Worm (Caenorhabditis elegans) whole organism, early embryonic: ENCODE results near the gene osta-2.
A peak's percentile ranks its signal among the peaks of the same experiment; 100 is the strongest.

Source experiments
- B0310.2 ChIP-seq: sonication (generic microtip); optimal IDR thresholded peaks from 2 replicates; lab custom pipeline; 2016; ENCODE audit warnings: mild to moderate bottlenecking, missing genetic modification characterization, missing compliant biosample characterization
- F13C5.2 ChIP-seq: sonication (generic microtip); optimal IDR thresholded peaks from 2 replicates; lab custom pipeline; 2017; ENCODE audit warnings: mild to moderate bottlenecking, missing genetic modification characterization, inconsistent platforms, missing compliant biosample characterization
- aly-1 ChIP-seq: sonication (generic microtip); optimal IDR thresholded peaks from 2 replicates; lab custom pipeline; 2016; ENCODE audit warnings: missing genetic modification characterization, missing compliant biosample characterization
- ama-1 ChIP-seq: fragments of 150-350 bp; optimal IDR thresholded peaks from 2 replicates; lab custom pipeline; 2014
- ceh-13 ChIP-seq: fragments of 200-800 bp; sonication (Bioruptor generic); optimal IDR thresholded peaks from 2 replicates; lab custom pipeline; 2018; ENCODE audit warnings: mild to moderate bottlenecking, missing genetic modification characterization, missing compliant biosample characterization
- ceh-36 ChIP-seq: sonication (generic microtip); optimal IDR thresholded peaks from 2 replicates; lab custom pipeline; 2016; ENCODE audit warnings: missing genetic modification characterization, inconsistent platforms, missing compliant biosample characterization
- ets-7 ChIP-seq: sonication (generic microtip); optimal IDR thresholded peaks from 2 replicates; lab custom pipeline; 2016; ENCODE audit warnings: missing genotype, missing genetic modification characterization, missing compliant biosample characterization
- flt-1 ChIP-seq: fragments of 200-800 bp; sonication (Bioruptor generic); IDR thresholded peaks from 2 replicates; pipeline ENCODE4 v1.3.6; 2022; ENCODE audit warnings: missing genetic modification characterization, missing compliant biosample characterization
- hmbx-1 ChIP-seq: sonication (generic microtip); optimal IDR thresholded peaks from 2 replicates; lab custom pipeline; 2016; ENCODE audit warnings: mild to moderate bottlenecking, missing genetic modification characterization, missing compliant biosample characterization
- hmg-4 ChIP-seq: fragments of 200-800 bp; sonication (Bioruptor generic); optimal IDR thresholded peaks from 2 replicates; lab custom pipeline; 2018; ENCODE audit warnings: mild to moderate bottlenecking, missing genetic modification characterization, missing compliant biosample characterization
- hnd-1 ChIP-seq: sonication (generic microtip); optimal IDR thresholded peaks from 2 replicates; lab custom pipeline; 2016; ENCODE audit warnings: missing genetic modification characterization, missing compliant biosample characterization
- pes-1 ChIP-seq: fragments of 200-800 bp; sonication (Bioruptor generic); IDR thresholded peaks from 2 replicates; pipeline ENCODE4 v1.3.6; 2022; ENCODE audit warnings: missing genetic modification reagents, missing genetic modification characterization, missing compliant biosample characterization
- scrt-1 ChIP-seq: fragments of 200-800 bp; sonication (Bioruptor generic); IDR thresholded peaks from 2 replicates; pipeline ENCODE4 v1.3.6; 2022; ENCODE audit warnings: missing genetic modification characterization, missing compliant biosample characterization
- sea-1 ChIP-seq: fragments of 200-800 bp; sonication (Bioruptor generic); conservative IDR thresholded peaks from 2 replicates; pipeline ENCODE4 v1.3.6; 2022; ENCODE audit warnings: missing genetic modification characterization, missing compliant biosample characterization
- tbx-11 ChIP-seq: fragments of 200-800 bp; sonication (Bioruptor generic); IDR thresholded peaks from 2 replicates; pipeline ENCODE4 v1.3.6; 2022; ENCODE audit warnings: missing genetic modification characterization, missing compliant biosample characterization
- tbx-37 ChIP-seq: fragments of 200-800 bp; sonication (Bioruptor generic); conservative IDR thresholded peaks from 2 replicates; pipeline ENCODE4 v1.3.6; 2022; ENCODE audit warnings: missing genetic modification reagents, missing genetic modification characterization, missing compliant biosample characterization
- tra-4 ChIP-seq: sonication (generic microtip); optimal IDR thresholded peaks from 2 replicates; lab custom pipeline; 2017; ENCODE audit warnings: missing genetic modification characterization, missing compliant biosample characterization

The osta-2 gene

DNA sequence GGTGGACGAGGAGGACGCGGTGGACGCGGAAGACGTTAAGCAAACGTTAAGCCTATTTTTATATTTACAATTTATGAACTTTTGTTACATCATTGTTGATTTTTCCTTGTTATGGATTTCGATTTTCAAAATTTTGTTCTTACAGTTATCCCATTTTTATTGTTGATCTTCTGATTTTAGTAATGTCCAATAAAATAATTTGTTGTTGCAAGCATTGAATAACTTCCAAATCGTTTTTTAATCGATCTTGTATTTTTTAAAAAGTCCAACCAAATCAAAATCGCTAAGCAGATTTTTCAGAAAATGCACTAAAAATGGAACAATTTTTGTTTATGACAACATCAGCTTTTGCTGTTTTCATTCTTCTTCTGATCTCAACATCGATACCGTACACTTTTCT, 10.3 kb downstream of the osta-2 start, which contains the start of gene zipt-3:
Gene zipt-3 (plus strand): TSS at position 301 of the 400 bp plus-strand sequence.
- TF ChIP-seq ets-7 (tag; lab: Kevin White, UChicago) (no peak), hmbx-1 (tag; lab: Kevin White, UChicago) (no peak), F13C5.2 (tag; lab: Kevin White, UChicago) (no peak), tbx-37 (no peak), aly-1 (tag; lab: Kevin White, UChicago) (no peak), hmg-4 (GFP tag; lab: Kevin White, UChicago) (no peak), flt-1 (GFP tag; lab: Robert Waterston, UW) (no peak), ceh-13 (GFP tag; lab: Kevin White, UChicago) (no peak), hnd-1 (tag; lab: Kevin White, UChicago) (no peak), pes-1 (no peak), ama-1 (lab: Kevin White, UChicago) (no peak), sea-1 (GFP tag; lab: Robert Waterston, UW) (no peak), scrt-1 (no peak), tra-4 (tag; lab: Kevin White, UChicago) (no peak), tbx-11 (GFP tag; lab: Robert Waterston, UW) (no peak), B0310.2 (no peak), ceh-36 (no peak)

DNA sequence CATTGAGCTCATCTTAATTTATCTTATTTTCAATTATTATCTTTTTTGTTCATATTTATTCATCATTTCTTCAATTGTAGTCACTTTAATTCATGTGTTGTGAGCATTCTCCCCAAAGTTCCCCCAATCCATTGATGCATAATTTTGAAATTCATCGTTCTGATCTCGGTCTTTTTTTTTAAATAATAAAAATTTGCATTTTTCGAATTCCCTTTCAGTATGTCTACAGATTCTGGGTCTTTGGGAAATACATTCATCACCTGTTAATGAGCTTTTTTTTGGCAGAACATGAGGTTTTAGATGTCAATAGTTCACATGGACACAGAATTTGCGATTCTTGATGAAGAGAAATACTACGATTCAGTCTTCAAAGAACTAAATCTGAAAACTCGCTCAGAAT, 12.4 kb downstream of the osta-2 start, which contains the start of gene damt-1:
Gene damt-1 (plus strand): TSS at position 301 of the 400 bp plus-strand sequence.
- no peak for TF ChIP-seq tbx-11 (GFP tag; lab: Robert Waterston, UW)
- no peak for TF ChIP-seq tra-4 (tag; lab: Kevin White, UChicago)
- TF ChIP-seq B0310.2: no peak
- TF ChIP-seq tbx-37: no peak

- TF ChIP-seq B0310.2 (no peak), pes-1 (no peak), hmbx-1 (tag; lab: Kevin White, UChicago) (no peak), hmg-4 (GFP tag; lab: Kevin White, UChicago) (no peak), ceh-36 (no peak), hnd-1 (tag; lab: Kevin White, UChicago) (no peak), sea-1 (GFP tag; lab: Robert Waterston, UW) (no peak), tbx-37 (no peak), flt-1 (GFP tag; lab: Robert Waterston, UW) (no peak), ceh-13 (GFP tag; lab: Kevin White, UChicago) (no peak)
These were observed 17.6 kb downstream of the osta-2 start for ce11 chrII:5725094-5725493.

ce11 chrII:5727707-5728106, 20.2 kb downstream of the osta-2 start, which contains the start of gene rab-3:
TSS of gene rab-3 (minus strand) at chrII:5727853.
- TF ChIP-seq hnd-1 (tag; lab: Kevin White, UChicago) (no peak), tbx-11 (GFP tag; lab: Robert Waterston, UW) (no peak), ceh-36 (no peak), tbx-37 (no peak), hmbx-1 (tag; lab: Kevin White, UChicago) (no peak), B0310.2 (no peak), F13C5.2 (tag; lab: Kevin White, UChicago) (no peak)

DNA sequence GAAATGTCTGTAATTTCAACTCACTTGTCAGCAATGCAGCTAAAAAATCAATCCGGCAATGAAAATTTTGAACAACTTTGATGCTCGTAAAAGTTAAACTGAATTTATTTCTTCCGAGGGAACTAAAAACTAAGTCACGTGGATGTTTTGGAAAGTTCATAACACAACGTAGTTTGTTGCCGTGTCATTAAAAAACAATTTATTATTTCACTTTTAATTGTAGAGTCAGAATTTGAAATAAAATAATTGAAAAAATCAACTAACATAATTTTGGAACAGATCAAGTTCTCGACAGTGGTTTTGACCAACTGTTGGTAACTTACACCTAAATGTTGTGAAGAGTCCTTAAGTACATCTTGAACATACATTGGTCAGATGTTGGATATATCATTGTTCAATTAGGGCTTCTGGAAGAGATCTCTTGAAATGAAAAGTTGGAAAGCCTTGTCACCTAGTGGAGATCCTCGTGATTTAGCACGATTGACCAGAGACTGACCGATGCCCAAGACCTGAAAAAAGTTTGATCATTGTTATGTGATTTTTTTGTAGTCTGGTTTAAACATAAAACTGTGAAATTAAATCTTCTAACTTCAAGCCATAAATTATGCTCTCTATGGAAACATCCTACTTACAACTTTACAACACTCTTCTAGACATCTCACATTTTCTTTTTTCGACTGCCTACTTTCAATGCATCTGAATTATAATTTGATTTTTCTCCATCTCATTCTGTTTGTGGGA, 23.0 kb downstream of the osta-2 start, which contains the start of the genes C18A3.7 and C18A3.11:
Gene C18A3.7 (minus strand): TSS at position 101 of the 741 bp plus-strand sequence.
Gene C18A3.11 (plus strand): TSS at position 691 of the 741 bp plus-strand sequence.
- no peak for TF ChIP-seq ets-7 (tag; lab: Kevin White, UChicago)
- no peak for TF ChIP-seq flt-1 (GFP tag; lab: Robert Waterston, UW)
- TF ChIP-seq scrt-1: no peak
- TF ChIP-seq aly-1 (tag; lab: Kevin White, UChicago): no peak
- TF ChIP-seq hmg-4 (GFP tag; lab: Kevin White, UChicago): no peak
- TF ChIP-seq sea-1 (GFP tag; lab: Robert Waterston, UW): no peak
- TF ChIP-seq tbx-11 (GFP tag; lab: Robert Waterston, UW): no peak
- no peak for TF ChIP-seq F13C5.2 (tag; lab: Kevin White, UChicago)
- TF ChIP-seq hmbx-1 (tag; lab: Kevin White, UChicago): no peak
- no peak for TF ChIP-seq B0310.2
- no peak for TF ChIP-seq ama-1 (lab: Kevin White, UChicago)
- no peak for TF ChIP-seq ceh-13 (GFP tag; lab: Kevin White, UChicago)
- no peak for TF ChIP-seq hnd-1 (tag; lab: Kevin White, UChicago)
- no peak for TF ChIP-seq pes-1

- no peak for TF ChIP-seq hmg-4 (GFP tag; lab: Kevin White, UChicago)
- TF ChIP-seq hmbx-1 (tag; lab: Kevin White, UChicago): no peak
- TF ChIP-seq hnd-1 (tag; lab: Kevin White, UChicago): no peak
- no peak for TF ChIP-seq ets-7 (tag; lab: Kevin White, UChicago)
- TF ChIP-seq ceh-13 (GFP tag; lab: Kevin White, UChicago): no peak
- TF ChIP-seq scrt-1: no peak
- TF ChIP-seq tbx-37: no peak
- TF ChIP-seq pes-1: no peak
- no peak for TF ChIP-seq F13C5.2 (tag; lab: Kevin White, UChicago)
- TF ChIP-seq flt-1 (GFP tag; lab: Robert Waterston, UW): no peak
- no peak for TF ChIP-seq tra-4 (tag; lab: Kevin White, UChicago)
- TF ChIP-seq B0310.2: no peak
- TF ChIP-seq tbx-11 (GFP tag; lab: Robert Waterston, UW): no peak
- no peak for TF ChIP-seq aly-1 (tag; lab: Kevin White, UChicago)
- no peak for TF ChIP-seq ama-1 (lab: Kevin White, UChicago)
- no peak for TF ChIP-seq ceh-36
These were observed 27.4 kb downstream of the osta-2 start for ce11 chrII:5734883-5735282.

DNA sequence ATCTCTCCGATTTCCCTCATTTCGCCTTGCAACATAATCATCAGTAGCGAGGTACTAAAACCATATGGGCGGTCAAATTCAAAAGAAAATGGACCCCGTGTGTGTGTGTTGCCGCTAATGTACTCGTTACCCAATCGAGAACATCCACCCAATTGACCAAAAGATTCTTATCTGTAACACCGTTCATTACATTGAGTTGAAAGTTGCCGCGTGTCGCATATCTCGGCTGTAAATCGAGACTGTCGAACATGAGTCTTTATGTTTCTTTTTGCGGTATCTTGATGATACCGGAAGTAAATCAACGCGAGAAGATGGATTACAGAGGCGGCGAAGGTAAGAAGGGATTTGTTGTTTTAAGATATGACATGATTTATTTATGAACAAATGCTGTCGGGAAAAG, 28.3 kb downstream of the osta-2 start:
- TF ChIP-seq ets-7 (tag; lab: Kevin White, UChicago) (peak; percentile 77), hmbx-1 (tag; lab: Kevin White, UChicago) (no peak)
